Fruit fly (Drosophila melanogaster) Kc167 (cell line): Measurements from ENCODE around the gene Sfp78E.

ENCODE experiments used
- Myc ChIP-seq: fragments of >200 bp; optimal IDR thresholded peaks from 2 replicates; lab custom pipeline; 2017; ENCODE audit warnings: missing external identifiers
- Sin3A ChIP-seq: fragments of >200 bp; optimal IDR thresholded peaks from 2 replicates; lab custom pipeline; 2018; ENCODE audit warnings: missing external identifiers
- h ChIP-seq: fragments of >200 bp; optimal IDR thresholded peaks from 3 replicates; lab custom pipeline; 2018; ENCODE audit warnings: missing external identifiers
- insv ChIP-seq: fragments of >200 bp; optimal IDR thresholded peaks from 3 replicates; lab custom pipeline; 2018; ENCODE audit warnings: missing external identifiers
- psq ChIP-seq: fragments of >200 bp; optimal IDR thresholded peaks from 2 replicates; lab custom pipeline; 2017; ENCODE audit warnings: missing external identifiers
- ttk ChIP-seq: sonication (Bioruptor generic); optimal IDR thresholded peaks from 2 replicates; lab custom pipeline; 2017; ENCODE audit warnings: missing external identifiers

Gene Sfp78E

dm6 chr3L:21683942-21684341 lies at the start of gene Sfp78E:
Sfp78E (minus strand) TSS chr3L:21684042.
- TF ChIP-seq ttk (no peak), h (no peak), Sin3A (lab: Kevin White, UChicago) (no peak), psq (lab: Kevin White, UChicago) (no peak), insv (lab: Kevin White, UChicago) (no peak), Myc (lab: Kevin White, UChicago) (no peak)

- TF ChIP-seq h (no peak), Myc (lab: Kevin White, UChicago) (no peak), insv (lab: Kevin White, UChicago) (no peak), psq (lab: Kevin White, UChicago) (no peak), Sin3A (lab: Kevin White, UChicago) (no peak), ttk (no peak)
Measured at dm6 chr3L:21733387-21733786, 49.5 kb upstream of the Sfp78E start, which contains the start of gene CG14568. CG14568 (minus strand) TSS chr3L:21733487.

- TF ChIP-seq insv (lab: Kevin White, UChicago) (no peak), Sin3A (lab: Kevin White, UChicago) (no peak), ttk (no peak), psq (lab: Kevin White, UChicago) (no peak), Myc (lab: Kevin White, UChicago) (no peak), h (no peak)
Measured at dm6 chr3L:21731104-21731600, 47.3 kb upstream of the Sfp78E start, which contains the start of gene CG14569. CG14569 (minus strand) TSS chr3L:21731550.

DNA sequence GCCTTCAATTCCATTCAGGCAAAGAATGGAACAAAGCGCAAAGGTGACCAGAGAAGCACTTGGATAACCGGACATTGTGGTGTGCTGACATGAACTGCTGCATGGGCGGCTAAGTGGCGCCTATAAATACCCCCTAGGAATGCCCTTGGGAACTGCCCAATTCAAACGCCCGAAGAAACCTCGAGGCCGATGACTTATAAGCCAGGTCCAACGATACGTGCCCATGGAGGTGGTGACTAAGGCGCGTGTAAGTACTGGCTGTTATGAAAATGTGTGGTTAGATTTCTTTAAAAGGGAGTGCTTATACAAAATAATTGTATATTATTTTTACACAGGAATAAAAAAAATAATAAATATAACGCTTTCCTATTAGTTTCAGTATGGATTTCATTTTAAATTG lies 46.5 kb upstream of the Sfp78E start, which contains the start of gene CG14570:
Gene CG14570 (minus strand): TSS at position 101 of the 400 bp plus-strand sequence.
- TF ChIP-seq ttk (no peak), insv (lab: Kevin White, UChicago) (no peak), psq (lab: Kevin White, UChicago) (no peak)

- no peak for TF ChIP-seq Sin3A (lab: Kevin White, UChicago)
- TF ChIP-seq ttk = no peak
- TF ChIP-seq psq (lab: Kevin White, UChicago) = no peak
- no peak for TF ChIP-seq h
- TF ChIP-seq insv (lab: Kevin White, UChicago) = no peak
- TF ChIP-seq Myc (lab: Kevin White, UChicago) = no peak
Measured at dm6 chr3L:21728616-21729047, 44.8 kb upstream of the Sfp78E start, which contains the start of the genes CG11247 and Polr2H. CG11247 (minus strand) TSS chr3L:21728806. Polr2H (plus strand) TSS chr3L:21728932.

DNA sequence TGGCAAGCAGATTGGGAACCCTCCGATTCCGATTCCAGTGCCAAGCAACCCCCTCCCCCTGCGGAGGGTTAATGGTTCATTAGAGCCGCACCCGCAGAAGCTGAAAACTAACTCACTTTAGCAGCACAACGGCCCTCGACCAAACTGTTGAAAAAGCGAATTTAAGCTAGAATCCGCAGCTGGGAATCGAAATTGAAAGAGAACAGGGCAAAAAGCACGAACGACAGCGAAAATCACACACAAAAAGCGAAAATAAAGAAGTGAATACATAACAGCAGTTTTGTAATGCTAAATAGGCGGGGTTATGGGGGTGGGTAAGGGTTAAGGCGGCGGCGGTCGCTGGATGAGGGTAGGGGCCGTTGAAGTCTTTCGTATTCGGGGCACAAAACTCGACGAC lies 43.9 kb upstream of the Sfp78E start:
- TF ChIP-seq h = no peak
- no peak for TF ChIP-seq Myc (lab: Kevin White, UChicago)

- no peak for TF ChIP-seq Myc (lab: Kevin White, UChicago)
Measured at dm6 chr3L:21727013-21727727, 43.3 kb upstream of the Sfp78E start.

DNA sequence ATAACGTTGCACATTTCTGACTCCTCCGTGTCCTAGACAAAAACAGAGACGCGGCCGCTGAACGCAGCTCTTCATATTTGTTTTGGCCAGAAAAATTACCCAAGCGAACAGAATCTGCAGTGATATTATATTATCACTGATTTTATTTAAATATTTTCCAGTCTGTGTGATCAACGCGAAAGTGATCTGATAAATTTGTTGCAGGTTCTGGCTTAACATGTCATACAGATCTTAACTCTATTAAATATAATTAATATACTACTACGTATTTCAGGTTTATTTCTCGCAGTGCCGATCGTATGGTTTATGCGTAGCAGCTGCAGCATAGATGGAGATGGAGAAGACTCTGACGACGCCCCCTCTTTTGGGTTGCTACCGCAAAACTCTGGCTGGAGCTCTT lies 37.0 kb upstream of the Sfp78E start:
- TF ChIP-seq ttk (no peak), insv (lab: Kevin White, UChicago) (no peak), Myc (lab: Kevin White, UChicago) (no peak), Sin3A (lab: Kevin White, UChicago) (no peak), h (no peak), psq (lab: Kevin White, UChicago) (no peak)

dm6 chr3L:21718233-21718632 lies 34.4 kb upstream of the Sfp78E start:
- no peak for TF ChIP-seq Myc (lab: Kevin White, UChicago)
- no peak for TF ChIP-seq psq (lab: Kevin White, UChicago)
- no peak for TF ChIP-seq Sin3A (lab: Kevin White, UChicago)
- no peak for TF ChIP-seq h

DNA sequence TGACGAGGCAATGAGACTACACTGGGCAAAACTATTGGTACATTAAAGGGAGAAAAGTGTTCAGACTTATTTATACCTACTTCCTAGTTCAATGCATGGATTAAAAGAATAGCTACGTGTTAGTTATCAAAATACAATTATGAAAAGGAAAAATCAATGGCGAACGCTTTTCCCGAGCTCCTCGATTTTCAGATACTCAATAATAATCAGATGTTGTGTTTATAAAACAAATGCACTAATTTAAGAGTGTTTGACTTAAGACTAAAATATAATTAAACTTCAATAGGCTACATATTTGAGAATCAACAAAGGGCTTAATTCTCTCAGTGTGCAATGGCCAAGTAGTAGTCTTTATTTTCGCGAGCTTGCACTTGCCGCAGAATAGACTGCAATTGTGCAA lies 32.1 kb upstream of the Sfp78E start:
- no peak for TF ChIP-seq Myc (lab: Kevin White, UChicago)
- no peak for TF ChIP-seq psq (lab: Kevin White, UChicago)
- TF ChIP-seq h = no peak
- TF ChIP-seq ttk = no peak
- TF ChIP-seq insv (lab: Kevin White, UChicago) = no peak
- TF ChIP-seq Sin3A (lab: Kevin White, UChicago) = no peak

- TF ChIP-seq ttk (no peak), Sin3A (lab: Kevin White, UChicago) (no peak), insv (lab: Kevin White, UChicago) (no peak), psq (lab: Kevin White, UChicago) (no peak), Myc (lab: Kevin White, UChicago) (no peak), h (no peak)
Measured at dm6 chr3L:21709785-21710591, 26.1 kb upstream of the Sfp78E start.

DNA sequence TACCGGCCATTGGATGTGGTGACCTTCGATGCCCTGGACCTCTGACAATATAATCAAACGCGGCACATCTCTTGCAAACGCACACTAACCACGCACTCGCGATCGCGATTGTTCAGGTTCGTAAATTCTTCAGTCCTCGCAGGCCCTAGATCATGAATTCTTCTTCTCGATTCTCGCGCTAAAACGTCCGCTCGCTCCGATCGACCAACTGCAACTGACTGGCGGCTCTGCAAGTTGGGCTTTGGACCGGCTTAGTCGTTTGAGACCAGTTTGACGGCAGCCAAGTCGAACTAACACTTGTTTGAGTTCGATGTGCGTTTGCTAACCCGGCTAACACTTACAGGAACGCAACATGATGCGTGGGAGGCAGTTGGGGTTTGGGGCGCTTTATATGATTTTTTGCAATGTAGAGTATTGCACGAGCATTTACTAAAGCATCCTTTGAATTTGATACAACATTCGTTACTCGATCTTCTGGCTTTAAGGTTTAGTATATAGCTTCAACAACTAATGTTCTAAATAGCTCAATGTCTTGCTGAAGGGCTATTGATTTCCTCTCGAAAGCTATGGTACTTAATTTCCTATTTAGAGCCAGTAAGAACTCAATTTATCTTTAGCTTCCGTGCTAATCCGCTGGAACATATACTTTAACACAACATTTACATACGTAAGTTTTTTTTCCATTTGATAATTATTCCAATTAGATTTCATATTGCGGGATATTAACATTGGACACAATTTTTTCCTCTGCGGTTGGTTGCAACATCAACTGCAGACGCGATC lies 22.5 kb upstream of the Sfp78E start, which contains the start of gene CG32447:
Gene CG32447 (minus strand): TSS at position 222 of the 783 bp plus-strand sequence.
- no peak for TF ChIP-seq psq (lab: Kevin White, UChicago)
- TF ChIP-seq Myc (lab: Kevin White, UChicago) = no peak
- no peak for TF ChIP-seq ttk
- TF ChIP-seq insv (lab: Kevin White, UChicago) = no peak
- no peak for TF ChIP-seq h
- TF ChIP-seq Sin3A (lab: Kevin White, UChicago) = no peak
